Fruit fly (Drosophila melanogaster) whole organism, embryonic: ENCODE results near the gene PGRP-LE.

Experiments used
- Adf1 ChIP-seq: fragments of 200-800 bp; sonication (Bioruptor generic); IDR thresholded peaks from 2 replicates; pipeline ENCODE4 v1.3.6; 2022; ENCODE audit warnings: missing biosample characterization, missing genetic modification characterization
- Atf-2 ChIP-seq: fragments of 200-800 bp; sonication (Bioruptor generic); optimal IDR thresholded peaks from 2 replicates; lab custom pipeline; 2016; ENCODE audit warnings: missing biosample characterization, missing genetic modification characterization
- Atf6 ChIP-seq: fragments of 200-800 bp; sonication (Bioruptor generic); IDR thresholded peaks from 2 replicates; pipeline ENCODE4 v1.3.6; 2022; ENCODE audit warnings: missing biosample characterization, missing genetic modification characterization
- CG10267 ChIP-seq: fragments of 200-800 bp; sonication (Bioruptor generic); optimal IDR thresholded peaks from 2 replicates; lab custom pipeline; 2018; ENCODE audit warnings: missing biosample characterization, mild to moderate bottlenecking, missing genetic modification characterization, moderate library complexity
- CG10654 ChIP-seq: fragments of 200-800 bp; sonication (Bioruptor generic); optimal IDR thresholded peaks from 2 replicates; lab custom pipeline; 2016; ENCODE audit warnings: missing biosample characterization, missing genetic modification characterization
- CG13123 ChIP-seq: fragments of 200-800 bp; sonication (Bioruptor generic); optimal IDR thresholded peaks from 2 replicates; lab custom pipeline; 2016; ENCODE audit warnings: missing biosample characterization, missing genetic modification characterization
- CG14860 ChIP-seq: fragments of 200-800 bp; sonication (Bioruptor generic); IDR thresholded peaks from 3 replicates; pipeline ENCODE4 v1.3.6; 2022; ENCODE audit warnings: missing biosample characterization, missing genetic modification characterization; ENCODE audit not compliant: partially characterized antibody
- CG17186 ChIP-seq: fragments of 200-800 bp; sonication (Bioruptor generic); optimal IDR thresholded peaks from 3 replicates; lab custom pipeline; 2017; ENCODE audit warnings: missing biosample characterization, missing genetic modification reagents, missing genetic modification characterization
- CG3995 ChIP-seq: fragments of 200-800 bp; sonication (Bioruptor generic); optimal IDR thresholded peaks from 3 replicates; lab custom pipeline; 2016; ENCODE audit warnings: missing biosample characterization, missing genetic modification characterization
- CG6689 ChIP-seq: fragments of 200-800 bp; sonication (Bioruptor generic); IDR thresholded peaks from 2 replicates; pipeline ENCODE4 v1.3.6; 2022; ENCODE audit warnings: missing biosample characterization, missing genetic modification characterization
- CG9437 ChIP-seq: fragments of 200-800 bp; sonication (Bioruptor generic); optimal IDR thresholded peaks from 2 replicates; lab custom pipeline; 2018; ENCODE audit warnings: missing biosample characterization, mild to moderate bottlenecking, missing genetic modification characterization
- CG9797 ChIP-seq: fragments of 200-800 bp; sonication (Bioruptor generic); optimal IDR thresholded peaks from 3 replicates; lab custom pipeline; 2018; ENCODE audit warnings: missing biosample characterization, mild to moderate bottlenecking, missing genetic modification characterization
- Dll ChIP-seq: fragments of 200-800 bp; sonication (Bioruptor generic); IDR thresholded peaks from 4 replicates; pipeline ENCODE4 v1.3.6; 2022; ENCODE audit warnings: missing biosample characterization, missing genetic modification characterization; ENCODE audit not compliant: partially characterized antibody
- Doc3 ChIP-seq: fragments of 200-800 bp; sonication (Bioruptor generic); IDR thresholded peaks from 3 replicates; pipeline ENCODE4 v1.3.6; 2022; ENCODE audit warnings: missing biosample characterization, missing genetic modification characterization; ENCODE audit not compliant: partially characterized antibody
- Dref ChIP-seq: fragments of 200-800 bp; sonication (Bioruptor generic); IDR thresholded peaks from 2 replicates; pipeline ENCODE4 v1.3.6; 2022; ENCODE audit warnings: missing biosample characterization, missing genetic modification characterization
- Elba2 ChIP-seq: fragments of 200-800 bp; sonication (Bioruptor generic); optimal IDR thresholded peaks from 3 replicates; lab custom pipeline; 2016; ENCODE audit warnings: missing biosample characterization, missing genetic modification characterization
- Ets97D ChIP-seq: fragments of 200-800 bp; sonication (Bioruptor generic); optimal IDR thresholded peaks from 3 replicates; lab custom pipeline; 2016; ENCODE audit warnings: missing biosample characterization, missing genetic modification characterization
- GATAe ChIP-seq: fragments of 200-800 bp; sonication (Bioruptor generic); conservative IDR thresholded peaks from 2 replicates; pipeline ENCODE4 v1.3.6; 2022; ENCODE audit warnings: missing biosample characterization, missing genetic modification characterization
- Gsc ChIP-seq: fragments of 200-800 bp; sonication (Bioruptor generic); IDR thresholded peaks from 2 replicates; pipeline ENCODE4 v1.3.6; 2022; ENCODE audit warnings: missing biosample characterization, missing genetic modification characterization
- HLH4C ChIP-seq: fragments of 200-800 bp; sonication (Bioruptor generic); IDR thresholded peaks from 3 replicates; pipeline ENCODE4 v1.3.6; 2022; ENCODE audit warnings: missing biosample characterization, missing genetic modification characterization; ENCODE audit not compliant: partially characterized antibody
- Hmx ChIP-seq: fragments of 200-800 bp; sonication (Bioruptor generic); optimal IDR thresholded peaks from 2 replicates; lab custom pipeline; 2016; ENCODE audit warnings: missing biosample characterization, missing genetic modification characterization
- Lim3 ChIP-seq: fragments of 200-800 bp; sonication (Bioruptor generic); IDR thresholded peaks from 2 replicates; pipeline ENCODE4 v1.3.6; 2022; ENCODE audit warnings: missing biosample characterization, missing genetic modification characterization
- MBD-R2 ChIP-seq: fragments of 200-800 bp; sonication (Bioruptor generic); IDR thresholded peaks from 2 replicates; pipeline ENCODE4 v1.3.6; 2022; ENCODE audit warnings: missing biosample characterization, missing genetic modification characterization
- MESR4 ChIP-seq: fragments of 200-800 bp; sonication (Bioruptor generic); optimal IDR thresholded peaks from 2 replicates; lab custom pipeline; 2018; ENCODE audit warnings: missing biosample characterization, mild to moderate bottlenecking, missing genetic modification characterization, moderate library complexity
- Rfx ChIP-seq: fragments of 200-800 bp; sonication (Bioruptor generic); IDR thresholded peaks from 2 replicates; pipeline ENCODE4 v1.3.6; 2022; ENCODE audit warnings: missing biosample characterization, missing genetic modification characterization
- Scr ChIP-seq: fragments of 200-800 bp; sonication (Bioruptor generic); IDR thresholded peaks from 2 replicates; pipeline ENCODE4 v1.3.6; 2022; ENCODE audit warnings: missing biosample characterization, missing genetic modification characterization; ENCODE audit not compliant: partially characterized antibody
- Sox100B ChIP-seq: fragments of 200-800 bp; sonication (Bioruptor generic); optimal IDR thresholded peaks from 3 replicates; lab custom pipeline; 2018; ENCODE audit warnings: missing biosample characterization, mild to moderate bottlenecking, missing genetic modification characterization
- YL-1 ChIP-seq: fragments of 200-800 bp; sonication (Bioruptor generic); optimal IDR thresholded peaks from 3 replicates; lab custom pipeline; 2017; ENCODE audit warnings: missing biosample characterization, mild to moderate bottlenecking, missing genetic modification characterization
- amos ChIP-seq: fragments of 200-800 bp; sonication (Bioruptor generic); IDR thresholded peaks from 2 replicates; pipeline ENCODE4 v1.3.6; 2022; ENCODE audit warnings: missing biosample characterization, missing genetic modification characterization; ENCODE audit not compliant: partially characterized antibody
- bbx ChIP-seq: fragments of 200-800 bp; sonication (Bioruptor generic); IDR thresholded peaks from 2 replicates; pipeline ENCODE4 v1.3.6; 2022; ENCODE audit warnings: missing biosample characterization, missing genetic modification characterization; ENCODE audit not compliant: partially characterized antibody
- danr ChIP-seq: fragments of 200-800 bp; sonication (Bioruptor generic); IDR thresholded peaks from 2 replicates; pipeline ENCODE4 v1.3.6; 2022; ENCODE audit warnings: missing biosample characterization, missing genetic modification characterization
- exex ChIP-seq: fragments of 200-800 bp; sonication (Bioruptor generic); optimal IDR thresholded peaks from 4 replicates; lab custom pipeline; 2018; ENCODE audit warnings: missing biosample characterization, mild to moderate bottlenecking, missing genetic modification characterization, moderate library complexity
- fu2 ChIP-seq: fragments of 200-800 bp; sonication (Bioruptor generic); optimal IDR thresholded peaks from 2 replicates; lab custom pipeline; 2016; ENCODE audit warnings: missing biosample characterization, missing genetic modification characterization
- gce ChIP-seq: fragments of 200-800 bp; sonication (Bioruptor generic); IDR thresholded peaks from 3 replicates; pipeline ENCODE4 v1.3.6; 2022; ENCODE audit warnings: missing biosample characterization, missing genetic modification characterization
- insv ChIP-seq, 2 experiments: fragments of 200-800 bp; sonication (Bioruptor generic); optimal IDR thresholded peaks; 3 replicates each; lab custom pipeline; 2016 to 2018; ENCODE audit warnings: missing biosample characterization in 2 of 2, missing genetic modification characterization in 2 of 2
- inv ChIP-seq: fragments of 200-800 bp; sonication (Bioruptor generic); IDR thresholded peaks from 2 replicates; pipeline ENCODE4 v1.3.6; 2022; ENCODE audit warnings: missing biosample characterization, missing genetic modification characterization; ENCODE audit not compliant: partially characterized antibody
- ken ChIP-seq: fragments of 200-800 bp; sonication (Bioruptor generic); IDR thresholded peaks from 3 replicates; pipeline ENCODE4 v1.3.6; 2022; ENCODE audit warnings: missing biosample characterization, missing genetic modification characterization
- knrl ChIP-seq: fragments of 200-800 bp; sonication (Bioruptor generic); IDR thresholded peaks from 3 replicates; pipeline ENCODE4 v1.3.6; 2022; ENCODE audit warnings: missing biosample characterization, missing genetic modification characterization; ENCODE audit not compliant: partially characterized antibody
- mld ChIP-seq: fragments of 200-800 bp; sonication (Bioruptor generic); IDR thresholded peaks from 3 replicates; pipeline ENCODE4 v1.3.6; 2022; ENCODE audit warnings: missing biosample characterization, missing genetic modification characterization; ENCODE audit not compliant: partially characterized antibody
- pfk ChIP-seq: fragments of 200-800 bp; sonication (Bioruptor generic); optimal IDR thresholded peaks from 2 replicates; lab custom pipeline; 2018; ENCODE audit warnings: missing biosample characterization, mild to moderate bottlenecking, missing genetic modification characterization, moderate library complexity
- pzg ChIP-seq: fragments of 200-800 bp; sonication (Bioruptor generic); optimal IDR thresholded peaks from 3 replicates; lab custom pipeline; 2018; ENCODE audit warnings: missing biosample characterization, mild to moderate bottlenecking, missing genetic modification characterization, moderate library complexity
- sisA ChIP-seq: fragments of 200-800 bp; sonication (Bioruptor generic); IDR thresholded peaks from 2 replicates; pipeline ENCODE4 v1.3.6; 2022; ENCODE audit warnings: missing biosample characterization, missing genetic modification characterization
- so ChIP-seq: fragments of 200-800 bp; sonication (Bioruptor generic); IDR thresholded peaks from 3 replicates; pipeline ENCODE4 v1.3.6; 2022; ENCODE audit warnings: missing biosample characterization, missing genetic modification characterization
- tna ChIP-seq: fragments of 200-800 bp; sonication (Bioruptor generic); IDR thresholded peaks from 2 replicates; pipeline ENCODE4 v1.3.6; 2022; ENCODE audit warnings: missing biosample characterization, missing genetic modification characterization; ENCODE audit not compliant: partially characterized antibody
- vnd ChIP-seq: fragments of 200-800 bp; sonication (Bioruptor generic); IDR thresholded peaks from 3 replicates; pipeline ENCODE4 v1.3.6; 2022; ENCODE audit warnings: missing biosample characterization, missing genetic modification characterization; ENCODE audit not compliant: partially characterized antibody

PGRP-LE gene

DNA sequence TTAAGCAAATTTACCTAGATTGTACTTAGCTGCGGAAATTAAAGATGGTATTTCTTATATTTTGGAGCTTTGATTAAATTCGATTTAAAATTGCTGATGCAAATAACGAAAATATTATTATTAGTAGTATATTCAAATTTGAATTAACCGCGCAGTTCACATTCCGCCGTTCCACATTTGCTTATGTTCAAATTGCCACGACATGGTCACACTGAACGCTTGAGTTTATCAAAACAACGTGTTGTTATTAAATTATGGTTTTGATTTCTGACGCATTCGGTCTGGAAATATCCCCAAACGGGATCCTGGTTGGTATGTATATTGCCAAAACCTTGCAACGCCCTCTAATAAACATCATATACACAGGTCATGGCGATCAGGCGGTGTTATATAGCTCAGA lies 34.2 kb downstream of the PGRP-LE start, which contains the start of gene CG33172 (continued):
- TF ChIP-seq CG13123 (no peak), CG10654 (no peak), Gsc (GFP tag; lab: Robert Waterston, UW) (no peak), so (GFP tag; lab: Robert Waterston, UW) (no peak), Atf6 (GFP tag; lab: Robert Waterston, UW) (no peak)

DNA sequence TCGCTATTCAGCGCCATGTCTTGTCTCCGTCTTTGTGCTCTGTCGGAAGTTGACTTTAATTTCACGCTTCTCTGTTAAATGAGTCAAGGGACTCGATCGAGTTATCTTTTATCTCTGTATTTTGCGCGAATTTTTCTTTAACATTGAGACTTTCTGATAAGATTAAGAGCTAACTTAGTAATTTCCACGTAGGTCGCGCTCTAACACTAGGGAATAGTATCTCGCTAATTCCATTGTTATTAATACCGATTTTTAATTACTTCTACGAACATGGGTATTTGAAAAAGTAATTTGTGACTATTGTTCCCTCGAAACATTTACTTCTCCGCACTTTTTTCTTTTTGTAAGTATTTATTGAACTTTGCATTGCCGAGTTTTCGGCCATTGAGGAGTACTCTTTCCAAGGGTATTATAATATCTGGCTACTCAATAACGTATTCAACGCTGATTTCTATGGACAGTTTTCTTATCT lies 37.2 kb downstream of the PGRP-LE start, which contains the start of gene CG8952:
Gene CG8952 (minus strand): TSS at position 51 of the 472 bp plus-strand sequence.
- TF ChIP-seq exex (tag; lab: Kevin White, UChicago) (peak; percentile 89), tna (GFP tag; lab: Robert Waterston, UW) (no peak)
- TF ChIP-seq, all 482 proteins: peak for 1

DNA sequence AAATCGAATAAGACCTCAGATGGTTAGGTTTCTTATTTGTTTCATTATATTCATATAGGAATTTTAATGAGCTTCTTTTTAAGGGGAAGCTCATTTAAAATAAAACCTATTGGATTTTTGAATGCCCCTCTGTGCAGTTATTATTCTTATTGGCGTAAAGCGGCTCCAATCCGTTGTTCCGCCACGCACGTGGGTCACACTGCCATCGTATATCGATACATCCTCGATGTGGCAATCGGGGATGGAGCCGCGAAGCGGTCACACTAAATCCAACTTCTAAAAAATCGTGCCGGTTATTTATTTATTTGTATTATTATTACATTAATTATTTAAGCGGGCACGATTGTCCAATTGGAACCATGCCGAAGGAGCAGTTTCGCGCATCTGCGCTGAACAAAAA lies 41.0 kb downstream of the PGRP-LE start, which contains the start of gene Polr3A:
Gene Polr3A (plus strand): TSS at position 234 of the 400 bp plus-strand sequence.
- no peak for TF ChIP-seq Adf1
- TF ChIP-seq MESR4 (GFP tag; lab: Kevin White, UChicago) = peak; percentile 39
- peak; percentile 63 for TF ChIP-seq pzg (GFP tag; lab: Kevin White, UChicago)
- peak; percentile 70 for TF ChIP-seq CG9797 (GFP tag; lab: Kevin White, UChicago)
- peak; percentile 82 for TF ChIP-seq pfk (GFP tag; lab: Kevin White, UChicago)
- no peak for TF ChIP-seq fu2 (GFP tag; lab: Kevin White, UChicago)
- TF ChIP-seq Dref (GFP tag; lab: Robert Waterston, UW) = peak; percentile 83
- 0 out of 2 replicates have a peak, but pooled peaks have one; percentile 39 for TF ChIP-seq tna (GFP tag; lab: Robert Waterston, UW)
- TF ChIP-seq Ets97D (GFP tag; lab: Kevin White, UChicago) = peak; percentile 29
- peak; percentile 71 for TF ChIP-seq amos (GFP tag; lab: Robert Waterston, UW)
- peak; percentile 5 for TF ChIP-seq YL-1 (GFP tag; lab: Kevin White, UChicago)
- no peak for TF ChIP-seq ken (GFP tag; lab: Robert Waterston, UW)
- TF ChIP-seq bbx = peak; percentile 77
- no peak for TF ChIP-seq gce (GFP tag; lab: Robert Waterston, UW)
- 0 out of 3 replicates have a peak, but pooled peaks have one; percentile 25 for TF ChIP-seq vnd (GFP tag; lab: Robert Waterston, UW)
- TF ChIP-seq GATAe = no peak
- TF ChIP-seq Dll (GFP tag; lab: Robert Waterston, UW) = peak; percentile 65; the same call in 3 of the 4 replicates
- peak; percentile 31; the same call in 1 of the 2 replicates for TF ChIP-seq inv
- 0 out of 3 replicates have a peak, but pooled peaks have one; percentile 18 for TF ChIP-seq mld (GFP tag; lab: Robert Waterston, UW)
- peak; percentile 62 for TF ChIP-seq Scr
- TF ChIP-seq CG3995 (GFP tag; lab: Kevin White, UChicago) = peak; percentile 4
- peak; percentile 42; the same call in 1 of the 3 replicates for TF ChIP-seq CG14860 (GFP tag; lab: Robert Waterston, UW)
- no peak for TF ChIP-seq sisA (GFP tag; lab: Robert Waterston, UW)
- TF ChIP-seq Sox100B (GFP tag; lab: Kevin White, UChicago) = no peak
- TF ChIP-seq danr = no peak
- TF ChIP-seq CG17186 (GFP tag; lab: Kevin White, UChicago) = peak; percentile 74
- 0 out of 3 replicates have a peak, but pooled peaks have one; percentile 38 for TF ChIP-seq Doc3 (GFP tag; lab: Robert Waterston, UW)
- TF ChIP-seq CG6689 (GFP tag; lab: Robert Waterston, UW) = no peak
- peak; percentile 96 for TF ChIP-seq Elba2
- TF ChIP-seq insv (GFP tag; optimal IDR thresholded peaks at IDR 0.05; lab: Kevin White, UChicago) = peak; percentile 89 to 99
- TF ChIP-seq Atf-2 (GFP tag; lab: Kevin White, UChicago) = no peak
- TF ChIP-seq CG10267 (tag; lab: Kevin White, UChicago) = peak; percentile 5
- peak; percentile 57 for TF ChIP-seq knrl
- peak; percentile 41 for TF ChIP-seq CG9437 (GFP tag; lab: Kevin White, UChicago)
- TF ChIP-seq Hmx (GFP tag; lab: Kevin White, UChicago) = no peak
- no peak for TF ChIP-seq Lim3
- peak; percentile 90 for TF ChIP-seq MBD-R2 (GFP tag; lab: Robert Waterston, UW)
- TF ChIP-seq Rfx = 0 out of 2 replicates have a peak, but pooled peaks have one; percentile 31
- TF ChIP-seq HLH4C (GFP tag; lab: Robert Waterston, UW) = peak; percentile 62
